Worm (Caenorhabditis elegans) whole organism, early embryonic: Measurements from ENCODE around the gene srd-8.

ENCODE experiments used
- B0310.2 ChIP-seq: sonication (generic microtip); optimal IDR thresholded peaks from 2 replicates; lab custom pipeline; 2016; ENCODE audit warnings: mild to moderate bottlenecking, missing genetic modification characterization, missing compliant biosample characterization
- F13C5.2 ChIP-seq: sonication (generic microtip); optimal IDR thresholded peaks from 2 replicates; lab custom pipeline; 2017; ENCODE audit warnings: mild to moderate bottlenecking, missing genetic modification characterization, inconsistent platforms, missing compliant biosample characterization
- aly-1 ChIP-seq: sonication (generic microtip); optimal IDR thresholded peaks from 2 replicates; lab custom pipeline; 2016; ENCODE audit warnings: missing genetic modification characterization, missing compliant biosample characterization
- ama-1 ChIP-seq: fragments of 150-350 bp; optimal IDR thresholded peaks from 2 replicates; lab custom pipeline; 2014
- ceh-13 ChIP-seq: fragments of 200-800 bp; sonication (Bioruptor generic); optimal IDR thresholded peaks from 2 replicates; lab custom pipeline; 2018; ENCODE audit warnings: mild to moderate bottlenecking, missing genetic modification characterization, missing compliant biosample characterization
- ceh-36 ChIP-seq: sonication (generic microtip); optimal IDR thresholded peaks from 2 replicates; lab custom pipeline; 2016; ENCODE audit warnings: missing genetic modification characterization, inconsistent platforms, missing compliant biosample characterization
- ets-7 ChIP-seq: sonication (generic microtip); optimal IDR thresholded peaks from 2 replicates; lab custom pipeline; 2016; ENCODE audit warnings: missing genotype, missing genetic modification characterization, missing compliant biosample characterization
- flt-1 ChIP-seq: fragments of 200-800 bp; sonication (Bioruptor generic); IDR thresholded peaks from 2 replicates; pipeline ENCODE4 v1.3.6; 2022; ENCODE audit warnings: missing genetic modification characterization, missing compliant biosample characterization
- hmbx-1 ChIP-seq: sonication (generic microtip); optimal IDR thresholded peaks from 2 replicates; lab custom pipeline; 2016; ENCODE audit warnings: mild to moderate bottlenecking, missing genetic modification characterization, missing compliant biosample characterization
- hmg-4 ChIP-seq: fragments of 200-800 bp; sonication (Bioruptor generic); optimal IDR thresholded peaks from 2 replicates; lab custom pipeline; 2018; ENCODE audit warnings: mild to moderate bottlenecking, missing genetic modification characterization, missing compliant biosample characterization
- hnd-1 ChIP-seq: sonication (generic microtip); optimal IDR thresholded peaks from 2 replicates; lab custom pipeline; 2016; ENCODE audit warnings: missing genetic modification characterization, missing compliant biosample characterization
- pes-1 ChIP-seq: fragments of 200-800 bp; sonication (Bioruptor generic); IDR thresholded peaks from 2 replicates; pipeline ENCODE4 v1.3.6; 2022; ENCODE audit warnings: missing genetic modification reagents, missing genetic modification characterization, missing compliant biosample characterization
- scrt-1 ChIP-seq: fragments of 200-800 bp; sonication (Bioruptor generic); IDR thresholded peaks from 2 replicates; pipeline ENCODE4 v1.3.6; 2022; ENCODE audit warnings: missing genetic modification characterization, missing compliant biosample characterization
- sea-1 ChIP-seq: fragments of 200-800 bp; sonication (Bioruptor generic); conservative IDR thresholded peaks from 2 replicates; pipeline ENCODE4 v1.3.6; 2022; ENCODE audit warnings: missing genetic modification characterization, missing compliant biosample characterization
- tbx-11 ChIP-seq: fragments of 200-800 bp; sonication (Bioruptor generic); IDR thresholded peaks from 2 replicates; pipeline ENCODE4 v1.3.6; 2022; ENCODE audit warnings: missing genetic modification characterization, missing compliant biosample characterization
- tbx-37 ChIP-seq: fragments of 200-800 bp; sonication (Bioruptor generic); conservative IDR thresholded peaks from 2 replicates; pipeline ENCODE4 v1.3.6; 2022; ENCODE audit warnings: missing genetic modification reagents, missing genetic modification characterization, missing compliant biosample characterization
- tra-4 ChIP-seq: sonication (generic microtip); optimal IDR thresholded peaks from 2 replicates; lab custom pipeline; 2017; ENCODE audit warnings: missing genetic modification characterization, missing compliant biosample characterization

Gene srd-8

DNA sequence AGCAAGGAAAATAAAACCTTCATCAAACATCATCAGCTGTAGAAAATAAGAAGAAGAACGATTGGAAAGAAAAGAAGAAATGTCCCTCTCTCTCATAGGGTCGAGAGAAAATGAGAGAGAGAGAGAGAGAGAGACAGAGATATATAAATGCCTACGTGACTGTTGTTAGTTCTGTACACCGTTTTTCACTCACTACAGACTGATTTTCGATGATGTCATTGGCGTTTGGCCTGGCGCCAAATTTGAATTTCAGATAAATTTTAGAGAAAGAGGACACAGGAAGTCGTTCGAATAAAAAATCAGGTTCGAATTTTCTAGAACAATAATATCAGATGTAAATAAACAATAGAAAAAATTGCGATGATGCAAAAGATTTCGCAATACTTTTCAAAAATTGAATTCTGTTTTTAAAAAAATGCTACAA lies 10.6 kb upstream of the srd-8 start:
- no peak for TF ChIP-seq hmbx-1 (tag; lab: Kevin White, UChicago)
- TF ChIP-seq pes-1 (GFP tag; lab: Robert Waterston, UW), result no peak
- TF ChIP-seq tbx-11, result no peak
- TF ChIP-seq ceh-36 (tag; lab: Kevin White, UChicago), result no peak
- TF ChIP-seq tbx-37 (GFP tag; lab: Robert Waterston, UW), result no peak
- TF ChIP-seq aly-1 (tag; lab: Kevin White, UChicago), result no peak
- no peak for TF ChIP-seq ama-1 (lab: Kevin White, UChicago)
- TF ChIP-seq scrt-1 (GFP tag; lab: Robert Waterston, UW), result no peak
- no peak for TF ChIP-seq hnd-1 (tag; lab: Kevin White, UChicago)
- no peak for TF ChIP-seq ceh-13 (GFP tag; lab: Kevin White, UChicago)
- no peak for TF ChIP-seq sea-1 (GFP tag; lab: Robert Waterston, UW)
- TF ChIP-seq ets-7, result no peak
- TF ChIP-seq F13C5.2, result no peak
- TF ChIP-seq tra-4 (tag; lab: Kevin White, UChicago), result no peak

DNA sequence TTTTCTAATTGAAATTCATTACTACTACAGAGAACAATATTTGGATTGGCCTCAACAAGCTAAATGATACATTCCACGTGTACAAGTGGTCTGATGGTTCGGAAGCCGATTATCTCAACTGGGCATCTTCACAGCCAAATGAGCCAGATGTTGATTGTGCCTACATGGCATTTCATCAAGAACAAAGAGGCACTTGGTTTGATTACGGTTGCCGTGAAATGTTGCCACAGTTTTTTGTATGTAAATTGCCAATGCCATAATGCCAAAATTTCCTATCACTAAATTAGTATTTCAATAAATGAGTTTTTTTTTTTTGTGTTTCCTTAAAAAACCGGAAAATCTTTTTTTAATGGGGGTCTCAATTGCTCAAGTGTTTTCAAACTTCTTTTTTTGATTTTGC lies 9.3 kb upstream of the srd-8 start:
- TF ChIP-seq tra-4 (tag; lab: Kevin White, UChicago) (no peak), pes-1 (GFP tag; lab: Robert Waterston, UW) (no peak), sea-1 (GFP tag; lab: Robert Waterston, UW) (no peak), scrt-1 (GFP tag; lab: Robert Waterston, UW) (no peak), ceh-36 (tag; lab: Kevin White, UChicago) (no peak), hmg-4 (GFP tag; lab: Kevin White, UChicago) (no peak), ets-7 (no peak), hmbx-1 (tag; lab: Kevin White, UChicago) (no peak), hnd-1 (tag; lab: Kevin White, UChicago) (no peak), aly-1 (tag; lab: Kevin White, UChicago) (no peak), ama-1 (lab: Kevin White, UChicago) (no peak), F13C5.2 (no peak), B0310.2 (tag; lab: Kevin White, UChicago) (no peak), tbx-11 (no peak), flt-1 (GFP tag; lab: Robert Waterston, UW) (no peak), ceh-13 (GFP tag; lab: Kevin White, UChicago) (no peak), tbx-37 (GFP tag; lab: Robert Waterston, UW) (no peak)

DNA sequence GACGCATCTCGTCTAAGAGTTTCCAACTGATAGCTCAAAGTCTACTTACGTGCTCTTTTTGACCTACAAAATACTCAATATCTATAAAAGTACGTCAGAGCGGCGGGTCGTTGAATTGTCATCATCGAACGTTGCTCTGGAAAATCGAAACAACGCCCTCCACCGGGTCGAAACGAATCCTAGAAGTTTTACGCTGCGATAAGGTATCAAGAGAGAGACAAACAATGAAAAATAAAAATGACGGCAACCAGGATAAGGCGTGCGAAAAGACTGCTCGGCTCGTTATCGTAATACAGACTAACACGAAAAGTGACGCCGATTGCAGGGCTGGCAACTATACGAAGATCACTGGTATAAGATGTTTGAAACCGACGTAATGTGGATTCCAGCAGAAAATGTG lies 8.8 kb upstream of the srd-8 start:
- TF ChIP-seq scrt-1 (GFP tag; lab: Robert Waterston, UW) (no peak), ets-7 (no peak)

DNA sequence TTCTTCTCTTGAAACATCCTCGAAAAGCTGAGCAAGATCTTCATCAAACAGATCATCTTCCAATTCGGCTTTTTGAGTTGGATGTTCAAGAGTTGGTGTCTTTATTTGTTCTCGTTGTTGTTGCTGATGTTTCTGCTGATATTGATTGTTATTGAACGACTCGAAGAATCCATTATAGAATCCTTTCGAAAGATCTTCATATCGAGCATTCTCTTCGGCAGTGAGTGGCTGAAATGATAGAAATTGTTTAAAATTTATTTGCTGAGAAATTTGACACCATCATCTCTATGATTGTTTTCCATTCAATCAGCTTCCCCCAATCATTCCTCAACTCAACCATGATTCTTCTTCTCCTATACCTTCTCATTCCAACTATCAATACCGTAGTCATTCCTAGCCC lies 8.2 kb upstream of the srd-8 start, which contains the start of gene clec-178:
clec-178 (plus strand) TSS at position 301 of the 400 bp plus-strand sequence.
- TF ChIP-seq B0310.2 (tag; lab: Kevin White, UChicago), result no peak
- TF ChIP-seq aly-1 (tag; lab: Kevin White, UChicago), result no peak
- TF ChIP-seq ceh-13 (GFP tag; lab: Kevin White, UChicago), result no peak
- TF ChIP-seq F13C5.2, result no peak
- no peak for TF ChIP-seq ets-7
- TF ChIP-seq hmg-4 (GFP tag; lab: Kevin White, UChicago), result no peak
- no peak for TF ChIP-seq tbx-37 (GFP tag; lab: Robert Waterston, UW)
- no peak for TF ChIP-seq pes-1 (GFP tag; lab: Robert Waterston, UW)
- TF ChIP-seq hmbx-1 (tag; lab: Kevin White, UChicago), result no peak

DNA sequence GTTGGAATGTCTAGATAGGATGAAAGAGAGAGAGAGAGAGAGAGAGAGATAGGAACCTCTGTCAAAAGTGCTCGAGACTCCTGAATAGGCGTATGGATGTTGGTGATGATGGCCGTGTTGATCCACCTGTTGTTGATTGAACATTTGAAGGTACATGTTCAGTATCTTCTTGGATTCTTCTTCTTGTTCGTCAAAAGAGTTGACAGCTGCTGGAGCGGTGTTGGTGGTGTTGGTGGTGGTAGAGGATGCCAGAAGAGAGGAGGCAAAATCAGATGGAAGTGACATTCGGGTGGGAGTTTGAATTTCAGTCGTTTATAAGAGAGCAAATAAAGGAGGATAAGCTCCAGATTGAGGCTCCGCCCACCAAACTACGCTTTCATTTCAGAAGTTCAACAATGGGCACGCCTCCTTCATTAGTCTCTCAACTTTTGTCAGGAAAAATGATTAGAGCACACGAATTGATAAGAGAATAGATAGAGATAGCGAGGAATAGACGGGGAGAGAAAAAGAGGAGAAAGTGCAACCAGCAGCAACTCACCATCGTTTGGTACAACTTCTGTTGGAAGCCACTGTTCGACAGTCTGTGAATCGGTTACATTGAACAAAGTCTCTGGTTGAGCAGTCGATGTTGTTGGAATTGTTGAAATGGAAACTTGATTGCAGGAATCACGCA lies 7.5 kb upstream of the srd-8 start:
- TF ChIP-seq hmg-4 (GFP tag; lab: Kevin White, UChicago) (no peak), ama-1 (lab: Kevin White, UChicago) (peak; percentile 27)

DNA sequence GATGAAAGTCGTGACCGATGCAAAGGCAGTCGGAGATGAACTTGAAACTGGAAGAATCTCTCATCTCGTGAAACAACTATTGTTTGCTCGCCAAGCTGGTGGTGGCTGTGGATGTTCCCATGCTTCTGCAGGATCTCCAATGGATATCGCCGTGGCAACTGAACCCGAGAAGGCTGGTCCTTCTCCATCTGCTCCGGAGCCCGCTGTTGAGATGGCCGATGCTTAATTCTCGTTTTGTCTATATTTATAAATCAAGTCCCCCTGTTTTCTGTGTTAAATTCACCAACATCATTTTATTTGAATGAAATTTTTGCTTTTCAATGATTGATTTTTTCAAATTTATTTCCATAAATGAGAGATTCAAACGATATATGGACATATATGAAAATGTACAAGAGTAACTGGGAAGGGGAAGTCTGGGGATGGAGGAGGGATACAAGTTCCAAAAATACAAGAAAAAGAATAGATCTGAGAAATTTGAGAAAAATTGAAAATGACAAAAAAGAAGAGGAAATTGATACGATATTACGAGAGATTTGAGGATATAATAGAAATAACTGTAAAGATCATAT lies 5.4 kb upstream of the srd-8 start:
- TF ChIP-seq F13C5.2 (no peak), tra-4 (tag; lab: Kevin White, UChicago) (no peak), hnd-1 (tag; lab: Kevin White, UChicago) (no peak), tbx-37 (GFP tag; lab: Robert Waterston, UW) (no peak), flt-1 (GFP tag; lab: Robert Waterston, UW) (no peak), ama-1 (lab: Kevin White, UChicago) (no peak), scrt-1 (GFP tag; lab: Robert Waterston, UW) (no peak), B0310.2 (tag; lab: Kevin White, UChicago) (no peak), hmbx-1 (tag; lab: Kevin White, UChicago) (no peak), ceh-36 (tag; lab: Kevin White, UChicago) (no peak), pes-1 (GFP tag; lab: Robert Waterston, UW) (no peak), tbx-11 (no peak), ceh-13 (GFP tag; lab: Kevin White, UChicago) (no peak), ets-7 (no peak), sea-1 (GFP tag; lab: Robert Waterston, UW) (no peak)

DNA sequence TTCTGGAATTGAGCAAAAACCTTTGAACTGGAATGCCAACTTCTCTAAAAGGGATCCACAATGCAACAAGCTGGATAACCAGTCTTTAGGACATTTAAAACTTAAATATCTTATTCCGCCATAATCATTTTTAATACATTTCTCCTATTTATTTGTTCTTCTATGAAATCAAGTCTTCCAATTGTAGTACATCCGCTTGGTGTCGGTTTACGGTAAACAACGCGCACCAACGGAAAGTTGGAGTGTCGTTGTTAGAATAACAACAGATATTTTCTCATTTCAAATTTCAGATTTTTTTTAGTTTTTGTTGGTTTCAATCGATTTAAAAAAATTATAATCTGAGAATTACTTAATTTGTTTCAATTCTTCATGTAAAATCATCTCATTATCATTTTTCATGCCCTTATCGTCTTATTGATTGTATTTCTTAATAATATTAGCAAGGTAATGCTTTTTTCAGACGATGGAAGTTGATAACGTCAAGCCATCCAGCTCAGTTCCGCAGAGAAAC lies 3.7 kb upstream of the srd-8 start, which contains the start of gene csn-5:
csn-5 (plus strand) TSS at position 461 of the 511 bp plus-strand sequence.
- no peak for TF ChIP-seq ceh-13 (GFP tag; lab: Kevin White, UChicago)
- TF ChIP-seq ama-1 (lab: Kevin White, UChicago), result no peak
- TF ChIP-seq F13C5.2, result no peak
- TF ChIP-seq ets-7, result no peak
- no peak for TF ChIP-seq scrt-1 (GFP tag; lab: Robert Waterston, UW)
- no peak for TF ChIP-seq sea-1 (GFP tag; lab: Robert Waterston, UW)
- TF ChIP-seq hmg-4 (GFP tag; lab: Kevin White, UChicago), result no peak
- TF ChIP-seq B0310.2 (tag; lab: Kevin White, UChicago), result no peak
- no peak for TF ChIP-seq ceh-36 (tag; lab: Kevin White, UChicago)
- TF ChIP-seq hmbx-1 (tag; lab: Kevin White, UChicago), result no peak
- no peak for TF ChIP-seq aly-1 (tag; lab: Kevin White, UChicago)
- TF ChIP-seq tra-4 (tag; lab: Kevin White, UChicago), result no peak
- TF ChIP-seq flt-1 (GFP tag; lab: Robert Waterston, UW), result no peak
- TF ChIP-seq tbx-11, result no peak
- TF ChIP-seq tbx-37 (GFP tag; lab: Robert Waterston, UW), result no peak
- TF ChIP-seq hnd-1 (tag; lab: Kevin White, UChicago), result no peak
- no peak for TF ChIP-seq pes-1 (GFP tag; lab: Robert Waterston, UW)
